Worm (Caenorhabditis elegans) whole organism, young adult: Measurements from ENCODE around the gene cah-2.

Source experiments
- C06A6.2 ChIP-seq: fragments of 200-800 bp; sonication (Bioruptor generic); conservative IDR thresholded peaks from 2 replicates; pipeline ENCODE4 v1.3.6; 2022; ENCODE audit warnings: missing genetic modification characterization, missing compliant biosample characterization
- C17E4.6 ChIP-seq: fragments of 200-800 bp; sonication (Bioruptor generic); IDR thresholded peaks from 2 replicates; pipeline ENCODE4 v1.3.6; 2022; ENCODE audit warnings: missing genetic modification reagents, missing genetic modification characterization, missing compliant biosample characterization
- F23B12.7 ChIP-seq: sonication (generic microtip); optimal IDR thresholded peaks from 2 replicates; lab custom pipeline; 2017; ENCODE audit warnings: missing genetic modification characterization, mild to moderate bottlenecking, missing compliant biosample characterization, antibody characterized with exemption, moderate library complexity; ENCODE audit not compliant: insufficient read depth
- F33H1.4 ChIP-seq: fragments of 200-800 bp; sonication (Bioruptor generic); IDR thresholded peaks from 2 replicates; pipeline ENCODE4 v1.3.6; 2022; ENCODE audit warnings: missing genetic modification reagents, missing genetic modification characterization, missing compliant biosample characterization
- K11D2.4 ChIP-seq: fragments of 200-800 bp; sonication (Bioruptor generic); IDR thresholded peaks from 2 replicates; pipeline ENCODE4 v1.3.6; 2022; ENCODE audit warnings: missing genetic modification reagents, missing genetic modification characterization, missing compliant biosample characterization
- T07F8.4 ChIP-seq: sonication (generic microtip); optimal IDR thresholded peaks from 2 replicates; lab custom pipeline; 2016; ENCODE audit warnings: mild to moderate bottlenecking, missing genetic modification characterization, moderate library complexity, missing compliant biosample characterization
- T26A5.8 ChIP-seq: sonication (generic microtip); optimal IDR thresholded peaks from 2 replicates; lab custom pipeline; 2016; ENCODE audit warnings: missing genetic modification characterization, missing compliant biosample characterization
- Y53G8AR.9 ChIP-seq: fragments of 200-800 bp; sonication (Bioruptor generic); conservative IDR thresholded peaks from 2 replicates; pipeline ENCODE4 v1.3.6; 2022; ENCODE audit warnings: missing genetic modification reagents, missing genetic modification characterization, missing compliant biosample characterization
- Y56A3A.18 ChIP-seq: fragments of 200-800 bp; sonication (Bioruptor generic); IDR thresholded peaks from 2 replicates; pipeline ENCODE4 v1.3.6; 2022; ENCODE audit warnings: missing genetic modification reagents, missing genetic modification characterization, missing compliant biosample characterization
- Y95B8A.8 ChIP-seq: fragments of 200-800 bp; sonication (Bioruptor generic); IDR thresholded peaks from 2 replicates; pipeline ENCODE4 v1.3.6; 2022; ENCODE audit warnings: missing genetic modification reagents, missing genetic modification characterization, missing compliant biosample characterization
- ZK185.1 ChIP-seq: sonication (generic microtip); optimal IDR thresholded peaks from 2 replicates; lab custom pipeline; 2016; ENCODE audit warnings: mild to moderate bottlenecking, missing genetic modification characterization, missing compliant biosample characterization; ENCODE audit not compliant: poor library complexity, severe bottlenecking
- aptf-3 ChIP-seq: fragments of 200-800 bp; sonication (Bioruptor generic); IDR thresholded peaks from 2 replicates; pipeline ENCODE4 v1.3.6; 2022; ENCODE audit warnings: missing genetic modification characterization, missing compliant biosample characterization
- attf-3 ChIP-seq: fragments of 200-800 bp; sonication (Bioruptor generic); conservative IDR thresholded peaks from 2 replicates; pipeline ENCODE4 v1.3.6; 2022; ENCODE audit warnings: missing genetic modification reagents, missing genetic modification characterization, missing compliant biosample characterization
- attf-5 ChIP-seq: fragments of 200-800 bp; sonication (Bioruptor generic); optimal IDR thresholded peaks from 2 replicates; lab custom pipeline; 2018; ENCODE audit warnings: mild to moderate bottlenecking, missing genetic modification characterization, missing compliant biosample characterization
- attf-6 ChIP-seq: fragments of 200-800 bp; sonication (Bioruptor generic); IDR thresholded peaks from 2 replicates; pipeline ENCODE4 v1.3.6; 2022; ENCODE audit warnings: missing genetic modification reagents, missing genetic modification characterization, missing compliant biosample characterization
- ccch-3 ChIP-seq: fragments of 200-800 bp; sonication (Bioruptor generic); optimal IDR thresholded peaks from 2 replicates; lab custom pipeline; 2018; ENCODE audit warnings: mild to moderate bottlenecking, missing genetic modification characterization, missing compliant biosample characterization
- cebp-2 ChIP-seq: fragments of 200-800 bp; sonication (Bioruptor generic); IDR thresholded peaks from 2 replicates; pipeline ENCODE4 v1.3.6; 2022; ENCODE audit warnings: missing genetic modification characterization, missing compliant biosample characterization
- ceh-100 ChIP-seq: fragments of 200-800 bp; sonication (Bioruptor generic); IDR thresholded peaks from 2 replicates; pipeline ENCODE4 v1.3.6; 2022; ENCODE audit warnings: missing genetic modification reagents, missing genetic modification characterization, missing compliant biosample characterization
- ceh-58 ChIP-seq: fragments of 200-800 bp; sonication (Bioruptor generic); IDR thresholded peaks from 2 replicates; pipeline ENCODE4 v1.3.6; 2022; ENCODE audit warnings: missing genetic modification characterization, missing compliant biosample characterization
- dox-1 ChIP-seq: fragments of 200-800 bp; sonication (Bioruptor generic); IDR thresholded peaks from 2 replicates; pipeline ENCODE4 v1.3.6; 2022; ENCODE audit warnings: missing genetic modification reagents, missing genetic modification characterization, missing compliant biosample characterization
- egl-44 ChIP-seq: fragments of 200-800 bp; sonication (Bioruptor generic); IDR thresholded peaks from 2 replicates; pipeline ENCODE4 v1.3.6; 2022; ENCODE audit warnings: missing genetic modification reagents, missing genetic modification characterization, missing compliant biosample characterization
- hlh-26 ChIP-seq: fragments of 200-800 bp; sonication (Bioruptor generic); conservative IDR thresholded peaks from 2 replicates; pipeline ENCODE4 v1.3.6; 2022; ENCODE audit warnings: missing genetic modification reagents, missing genetic modification characterization, missing compliant biosample characterization
- lin-26 ChIP-seq: fragments of 200-800 bp; sonication (Bioruptor generic); IDR thresholded peaks from 2 replicates; pipeline ENCODE4 v1.3.6; 2022; ENCODE audit warnings: missing genetic modification reagents, missing genetic modification characterization, missing compliant biosample characterization
- lin-54 ChIP-seq: fragments of 200-800 bp; sonication (Bioruptor generic); optimal IDR thresholded peaks from 2 replicates; lab custom pipeline; 2018; ENCODE audit warnings: mild to moderate bottlenecking, missing genetic modification characterization, missing compliant biosample characterization
- madf-10 ChIP-seq: sonication (generic microtip); optimal IDR thresholded peaks from 2 replicates; lab custom pipeline; 2016; ENCODE audit warnings: mild to moderate bottlenecking, missing genetic modification characterization, missing compliant biosample characterization
- madf-6 ChIP-seq: fragments of 200-800 bp; sonication (Bioruptor generic); IDR thresholded peaks from 2 replicates; pipeline ENCODE4 v1.3.6; 2022; ENCODE audit warnings: missing genetic modification reagents, missing genetic modification characterization, missing compliant biosample characterization
- madf-8 ChIP-seq: fragments of 200-800 bp; sonication (Bioruptor generic); conservative IDR thresholded peaks from 2 replicates; pipeline ENCODE4 v1.3.6; 2022; ENCODE audit warnings: missing genetic modification reagents, missing genetic modification characterization, missing compliant biosample characterization
- mxl-1 ChIP-seq: sonication (generic microtip); optimal IDR thresholded peaks from 2 replicates; lab custom pipeline; 2016; ENCODE audit warnings: missing genetic modification characterization, missing compliant biosample characterization
- nfya-1 ChIP-seq: sonication (generic microtip); optimal IDR thresholded peaks from 2 replicates; lab custom pipeline; 2017; ENCODE audit warnings: antibody characterized with exemption, missing compliant biosample characterization, missing genetic modification characterization, borderline replicate concordance; ENCODE audit not compliant: insufficient read depth
- nfya-2 ChIP-seq: fragments of 200-800 bp; sonication (Bioruptor generic); IDR thresholded peaks from 2 replicates; pipeline ENCODE4 v1.3.6; 2022; ENCODE audit warnings: missing genetic modification reagents, missing genetic modification characterization, missing compliant biosample characterization
- nfyb-1 ChIP-seq: fragments of 200-800 bp; sonication (Bioruptor generic); IDR thresholded peaks from 2 replicates; pipeline ENCODE4 v1.3.6; 2022; ENCODE audit warnings: missing genetic modification reagents, missing genetic modification characterization, missing compliant biosample characterization
- nhr-179 ChIP-seq: sonication (generic microtip); optimal IDR thresholded peaks from 2 replicates; lab custom pipeline; 2016; ENCODE audit warnings: mild to moderate bottlenecking, missing genetic modification characterization, missing compliant biosample characterization
- nhr-80 ChIP-seq: sonication (generic microtip); optimal IDR thresholded peaks from 2 replicates; lab custom pipeline; 2016; ENCODE audit warnings: missing genetic modification characterization, missing compliant biosample characterization
- rec-8 ChIP-seq, 2 experiments: sonication (generic microtip); optimal IDR thresholded peaks; 2 replicates each; lab custom pipeline; 2016; ENCODE audit warnings: mild to moderate bottlenecking in 2 of 2, missing genetic modification characterization in 2 of 2, missing genetic modification reagents in 2 of 2, missing genotype in 2 of 2, missing biosample characterization in 1 of 2, missing compliant biosample characterization in 1 of 2, moderate library complexity in 1 of 2
- repo-1 ChIP-seq: sonication (generic microtip); optimal IDR thresholded peaks from 2 replicates; lab custom pipeline; 2017; ENCODE audit warnings: mild to moderate bottlenecking, missing genetic modification characterization, missing compliant biosample characterization
- rpc-1 ChIP-seq, 2 experiments: fragments of 150-350 bp in 1 of 2; sonication (generic microtip) in 1 of 2; optimal IDR thresholded peaks; 2 replicates each; lab custom pipeline; 2014 to 2018; ENCODE audit warnings: missing biosample characterization in 1 of 2, missing genetic modification characterization in 1 of 2, missing genetic modification reagents in 1 of 2, missing genotype in 1 of 2
- snpc-1.1 ChIP-seq: sonication (generic microtip); optimal IDR thresholded peaks from 2 replicates; lab custom pipeline; 2017; ENCODE audit warnings: missing genetic modification characterization, mild to moderate bottlenecking, missing compliant biosample characterization, antibody characterized with exemption, moderate library complexity, missing genotype, missing genetic modification reagents; ENCODE audit not compliant: insufficient read depth
- snpc-1.3 ChIP-seq: sonication (generic microtip); optimal IDR thresholded peaks from 2 replicates; lab custom pipeline; 2017; ENCODE audit warnings: missing genetic modification characterization, mild to moderate bottlenecking, missing compliant biosample characterization, antibody characterized with exemption, moderate library complexity, missing genotype, missing genetic modification reagents; ENCODE audit not compliant: insufficient read depth
- tbp1 ChIP-seq: fragments of 200-800 bp; sonication (Bioruptor generic); optimal IDR thresholded peaks from 2 replicates; lab custom pipeline; 2018; ENCODE audit warnings: mild to moderate bottlenecking, missing genetic modification characterization, missing compliant biosample characterization
- tbx-9 ChIP-seq: sonication (generic microtip); optimal IDR thresholded peaks from 2 replicates; lab custom pipeline; 2016; ENCODE audit warnings: borderline replicate concordance, missing genetic modification characterization, inconsistent platforms, missing compliant biosample characterization
- unc-130 ChIP-seq: sonication (generic microtip); optimal IDR thresholded peaks from 2 replicates; lab custom pipeline; 2016; ENCODE audit warnings: missing genetic modification reagents, missing genetic modification characterization, missing compliant biosample characterization
- zfh-2 ChIP-seq: fragments of 200-800 bp; sonication (Bioruptor generic); conservative IDR thresholded peaks from 2 replicates; pipeline ENCODE4 v1.3.6; 2022; ENCODE audit warnings: missing genetic modification reagents, missing genetic modification characterization, missing compliant biosample characterization
- ztf-22 ChIP-seq: fragments of 200-800 bp; sonication (Bioruptor generic); optimal IDR thresholded peaks from 2 replicates; lab custom pipeline; 2018; ENCODE audit warnings: mild to moderate bottlenecking, missing genetic modification characterization, moderate library complexity, missing compliant biosample characterization
- ztf-25 ChIP-seq: fragments of 200-800 bp; sonication (Bioruptor generic); IDR thresholded peaks from 2 replicates; pipeline ENCODE4 v1.3.6; 2022; ENCODE audit warnings: missing genetic modification reagents, missing genetic modification characterization, missing compliant biosample characterization
- ztf-3 ChIP-seq: fragments of 200-800 bp; sonication (Bioruptor generic); optimal IDR thresholded peaks from 2 replicates; lab custom pipeline; 2018; ENCODE audit warnings: mild to moderate bottlenecking, missing genetic modification characterization, missing compliant biosample characterization

cah-2 gene

DNA sequence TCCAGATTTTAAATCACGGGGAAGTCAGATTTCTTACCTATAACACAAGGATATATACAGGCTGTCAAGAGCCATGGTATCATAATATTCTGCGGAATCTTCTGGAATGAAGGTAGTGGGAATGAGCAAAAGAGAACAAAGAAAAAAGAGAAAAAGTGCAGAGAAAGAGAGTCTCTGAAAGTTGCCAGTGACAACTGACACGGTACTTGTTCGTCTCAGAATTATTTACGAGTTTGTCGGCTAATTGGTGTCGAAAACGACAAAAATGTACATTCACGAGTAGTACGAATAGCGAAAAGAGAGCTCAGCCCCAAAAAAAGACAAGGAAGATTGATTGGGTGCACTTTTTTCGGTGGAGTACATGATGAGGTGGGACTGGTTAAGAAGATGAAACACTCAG is at the start of gene cah-2:
Gene cah-2, minus strand, starts transcription at position 101 of the 400 bp plus-strand sequence.
- TF ChIP-seq egl-44 (GFP tag; lab: Robert Waterston, UW): no peak
- TF ChIP-seq lin-54 (GFP tag; lab: Kevin White, UChicago): no peak
- TF ChIP-seq ceh-100: no peak
- TF ChIP-seq C06A6.2 (GFP tag; lab: Robert Waterston, UW): no peak
- no peak for TF ChIP-seq Y56A3A.18 (GFP tag; lab: Robert Waterston, UW)
- TF ChIP-seq rpc-1 (optimal IDR thresholded peaks at IDR 0.05; lab: Kevin White, UChicago): no peak
- no peak for TF ChIP-seq rpc-1 (tag; optimal IDR thresholded peaks at IDR 0.05; lab: Kevin White, UChicago)
- TF ChIP-seq K11D2.4 (GFP tag; lab: Robert Waterston, UW): no peak
- TF ChIP-seq ztf-25 (GFP tag; lab: Robert Waterston, UW): no peak
- no peak for TF ChIP-seq T07F8.4 (tag; lab: Kevin White, UChicago)
- no peak for TF ChIP-seq tbp1
- TF ChIP-seq F23B12.7 (tag; lab: Kevin White, UChicago): no peak
- TF ChIP-seq lin-26: no peak
- no peak for TF ChIP-seq attf-6 (GFP tag; lab: Robert Waterston, UW)
- TF ChIP-seq Y95B8A.8 (GFP tag; lab: Robert Waterston, UW): no peak

DNA sequence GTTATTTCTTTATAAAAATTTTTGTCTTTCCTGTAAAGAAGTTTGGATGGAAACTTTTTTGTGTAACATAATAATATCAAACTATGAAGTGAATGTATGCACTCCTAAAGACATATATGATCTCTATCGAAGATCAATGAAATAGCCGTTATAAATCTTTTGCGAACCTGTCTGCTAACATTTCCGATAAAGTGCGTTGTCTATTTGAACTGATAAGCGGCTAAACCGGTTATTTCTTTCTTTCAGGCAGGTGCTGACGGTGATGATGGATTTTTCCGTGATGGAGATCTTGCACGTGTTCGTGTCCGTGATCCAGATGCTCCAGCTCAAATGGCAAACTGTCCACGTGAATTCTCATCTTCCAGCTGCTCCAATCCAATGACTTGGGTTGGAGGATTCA is 48.6 kb upstream of the cah-2 start:
- TF ChIP-seq ceh-58 (GFP tag; lab: Robert Waterston, UW): no peak
- no peak for TF ChIP-seq zfh-2 (GFP tag; lab: Robert Waterston, UW)
- no peak for TF ChIP-seq ztf-22 (GFP tag; lab: Kevin White, UChicago)
- TF ChIP-seq attf-5 (GFP tag; lab: Kevin White, UChicago): no peak
- no peak for TF ChIP-seq snpc-1.1
- no peak for TF ChIP-seq madf-10 (tag; lab: Kevin White, UChicago)
- TF ChIP-seq nhr-80: no peak
- no peak for TF ChIP-seq T26A5.8 (tag; lab: Kevin White, UChicago)
- no peak for TF ChIP-seq unc-130
- TF ChIP-seq attf-3 (GFP tag; lab: Robert Waterston, UW): no peak
- no peak for TF ChIP-seq lin-54 (GFP tag; lab: Kevin White, UChicago)
- no peak for TF ChIP-seq tbx-9 (tag; lab: Kevin White, UChicago)
- TF ChIP-seq cebp-2 (GFP tag; lab: Robert Waterston, UW): no peak

DNA sequence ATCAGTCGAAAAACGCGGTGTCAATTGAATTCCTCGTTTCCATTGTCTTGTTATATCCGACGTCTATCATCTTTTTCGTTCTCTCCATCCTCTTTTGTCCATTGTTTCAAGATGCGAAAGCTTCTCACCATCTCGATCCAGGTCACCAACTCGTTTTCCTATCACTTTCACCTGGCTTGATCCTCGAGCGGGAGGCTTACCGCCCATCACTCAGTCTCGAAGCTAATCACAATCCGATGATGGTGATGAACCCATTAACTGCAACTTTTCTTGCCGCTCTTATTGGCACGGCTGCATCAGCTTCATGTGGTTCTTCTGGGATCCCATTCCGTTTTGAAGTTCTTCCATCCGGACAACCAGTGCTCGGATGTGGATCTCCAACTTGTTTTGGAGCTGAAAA is 48.0 kb upstream of the cah-2 start, which contains the start of gene wrt-1:
Gene wrt-1, plus strand, starts transcription at position 53 of the 400 bp plus-strand sequence.
- TF ChIP-seq nfyb-1 (GFP tag; lab: Robert Waterston, UW) (no peak), ccch-3 (GFP tag; lab: Kevin White, UChicago) (no peak), F33H1.4 (GFP tag; lab: Robert Waterston, UW) (no peak), nfya-2 (GFP tag; lab: Robert Waterston, UW) (no peak), ZK185.1 (tag; lab: Kevin White, UChicago) (no peak), madf-8 (GFP tag; lab: Robert Waterston, UW) (no peak), madf-10 (tag; lab: Kevin White, UChicago) (no peak), C17E4.6 (GFP tag; lab: Robert Waterston, UW) (no peak), Y95B8A.8 (GFP tag; lab: Robert Waterston, UW) (no peak), attf-6 (GFP tag; lab: Robert Waterston, UW) (no peak), madf-6 (no peak), Y56A3A.18 (GFP tag; lab: Robert Waterston, UW) (0 out of 2 replicates have a peak, but pooled peaks have one; percentile 64), ztf-3 (GFP tag; lab: Kevin White, UChicago) (no peak), hlh-26 (GFP tag; lab: Robert Waterston, UW) (no peak), rec-8 (tag; optimal IDR thresholded peaks at IDR 0.05; lab: Kevin White, UChicago) (no peak), aptf-3 (GFP tag; lab: Robert Waterston, UW) (no peak), dox-1 (GFP tag; lab: Robert Waterston, UW) (0 out of 2 replicates have a peak, but pooled peaks have one; percentile 13), Y53G8AR.9 (GFP tag; lab: Robert Waterston, UW) (peak; percentile 56), mxl-1 (tag; lab: Kevin White, UChicago) (no peak), nhr-179 (tag; lab: Kevin White, UChicago) (no peak), nhr-80 (no peak), snpc-1.3 (tag; lab: Kevin White, UChicago) (no peak), repo-1 (tag; lab: Kevin White, UChicago) (no peak), F23B12.7 (tag; lab: Kevin White, UChicago) (no peak), nfya-1 (tag; lab: Kevin White, UChicago) (no peak), zfh-2 (GFP tag; lab: Robert Waterston, UW) (no peak)
